Fruit fly (Drosophila melanogaster) whole organism, wandering third instar larva: ENCODE results near the gene CG6481.

Experiments
- CG9705 ChIP-seq: fragments of 200-800 bp; sonication (Bioruptor generic); optimal IDR thresholded peaks from 2 replicates; lab custom pipeline; 2018; ENCODE audit warnings: missing biosample characterization, mild to moderate bottlenecking, missing genetic modification characterization
- Dif ChIP-seq: fragments of 200-275, 200-300 bp; sonication (Bioruptor generic); optimal IDR thresholded peaks from 2 replicates; lab custom pipeline; 2018; ENCODE audit warnings: missing biosample characterization, missing genetic modification characterization; ENCODE audit not compliant: partially characterized antibody
- HLH106 ChIP-seq: fragments of 200-800 bp; optimal IDR thresholded peaks from 3 replicates; lab custom pipeline; 2019; ENCODE audit warnings: missing biosample characterization, mild to moderate bottlenecking, missing genetic modification characterization, moderate library complexity
- Hnf4 ChIP-seq: fragments of 200-800 bp; sonication (Bioruptor generic); optimal IDR thresholded peaks from 2 replicates; lab custom pipeline; 2016; ENCODE audit warnings: missing biosample characterization, mild to moderate bottlenecking, missing genetic modification characterization
- Jra ChIP-seq: sonication (Bioruptor generic); optimal IDR thresholded peaks from 2 replicates; lab custom pipeline; 2016; ENCODE audit warnings: missing biosample characterization, missing genetic modification characterization
- N ChIP-seq: fragments of >200 bp; optimal IDR thresholded peaks from 2 replicates; lab custom pipeline; 2018; ENCODE audit warnings: missing biosample characterization, missing external identifiers, missing genetic modification characterization
- Rel ChIP-seq, 2 experiments: fragments of 200-800 bp; sonication (Bioruptor generic) in 1 of 2; optimal IDR thresholded peaks; 2 replicates in 1 of 2; 3 replicates in 1 of 2; lab custom pipeline; 2016 to 2019; ENCODE audit warnings: mild to moderate bottlenecking in 2 of 2, missing biosample characterization in 2 of 2, missing genetic modification characterization in 2 of 2, moderate library complexity in 1 of 2
- dsf ChIP-seq: sonication (Bioruptor generic); optimal IDR thresholded peaks from 2 replicates; lab custom pipeline; 2016; ENCODE audit warnings: missing biosample characterization, missing genetic modification characterization, borderline replicate concordance
- h ChIP-seq: fragments of 200-800 bp; sonication (Bioruptor generic); optimal IDR thresholded peaks from 3 replicates; lab custom pipeline; 2016; ENCODE audit warnings: missing biosample characterization, mild to moderate bottlenecking, missing genetic modification characterization
- lola ChIP-seq: fragments of >200 bp; optimal IDR thresholded peaks from 2 replicates; lab custom pipeline; 2017; ENCODE audit warnings: missing biosample characterization, missing genetic modification characterization
- sage ChIP-seq: fragments of 200-800 bp; sonication (Bioruptor generic); optimal IDR thresholded peaks from 2 replicates; lab custom pipeline; 2016; ENCODE audit warnings: missing biosample characterization, mild to moderate bottlenecking, missing genetic modification characterization

DNA sequence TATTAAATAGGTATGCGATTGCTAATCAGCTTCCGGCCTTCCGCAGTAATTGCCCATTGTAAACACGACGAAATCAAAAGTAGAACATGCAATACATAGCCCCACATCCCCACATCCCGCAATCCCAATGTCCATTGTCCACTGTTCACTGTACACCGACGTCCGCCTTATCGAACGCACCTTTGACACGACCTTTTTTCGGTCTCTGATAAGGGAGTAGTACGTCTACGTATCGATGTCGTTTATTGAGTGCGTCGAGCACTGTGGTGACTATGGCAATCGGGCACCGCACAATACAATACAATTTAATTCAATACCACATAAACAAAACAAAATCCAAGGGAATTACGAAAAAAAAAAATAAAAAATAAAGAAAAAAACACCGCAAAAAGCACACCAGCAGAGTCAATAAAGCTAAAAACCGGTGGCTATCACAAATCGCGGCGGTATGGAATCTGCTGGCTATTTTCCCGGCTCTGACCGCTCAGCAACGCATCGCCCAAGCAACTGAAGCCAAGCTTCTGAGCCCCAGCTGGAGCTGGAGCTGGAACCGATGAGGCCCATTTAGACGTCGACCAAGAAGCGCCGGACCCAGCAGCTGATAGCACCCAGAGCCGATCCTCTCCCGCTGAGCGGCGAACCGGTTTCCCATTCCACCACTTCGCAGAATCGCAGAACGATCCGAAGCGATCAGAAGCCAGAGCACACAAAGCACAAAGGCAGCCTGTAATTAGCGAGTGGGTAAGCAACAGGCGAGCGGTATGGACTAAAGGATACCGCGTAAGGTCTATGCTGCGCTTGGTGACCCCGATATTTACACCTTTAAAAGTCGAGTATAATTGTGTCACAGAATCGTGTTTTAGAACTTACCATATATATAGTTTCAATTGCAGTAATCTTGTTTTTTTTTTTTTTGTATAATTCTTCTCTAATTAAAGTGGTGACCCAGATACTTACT, 38.7 kb downstream of the CG6481 start, which contains the start of gene Hayan:
- TF ChIP-seq h (peak; percentile 31), Rel (GFP tag; optimal IDR thresholded peaks at IDR 0.05; lab: Kevin White, UChicago) (no peak), Rel (tag; optimal IDR thresholded peaks at IDR 0.05; lab: Kevin White, UChicago) (peak; percentile 89), dsf (no peak), CG9705 (GFP tag; lab: Kevin White, UChicago) (no peak), Dif (peak; percentile 78), Hnf4 (peak; percentile 19), sage (GFP tag; lab: Kevin White, UChicago) (no peak), lola (GFP tag; lab: Kevin White, UChicago) (no peak), HLH106 (tag; lab: Kevin White, UChicago) (no peak), Jra (no peak), N (GFP tag; lab: Kevin White, UChicago) (no peak)
